Worm (Caenorhabditis elegans) whole organism, early embryonic: Measurements from ENCODE around the gene K09C4.1.

ENCODE experiments used
- B0310.2 ChIP-seq: sonication (generic microtip); optimal IDR thresholded peaks from 2 replicates; lab custom pipeline; 2016; ENCODE audit warnings: mild to moderate bottlenecking, missing genetic modification characterization, missing compliant biosample characterization
- F13C5.2 ChIP-seq: sonication (generic microtip); optimal IDR thresholded peaks from 2 replicates; lab custom pipeline; 2017; ENCODE audit warnings: mild to moderate bottlenecking, missing genetic modification characterization, inconsistent platforms, missing compliant biosample characterization
- ama-1 ChIP-seq: fragments of 150-350 bp; optimal IDR thresholded peaks from 2 replicates; lab custom pipeline; 2014
- ceh-13 ChIP-seq: fragments of 200-800 bp; sonication (Bioruptor generic); optimal IDR thresholded peaks from 2 replicates; lab custom pipeline; 2018; ENCODE audit warnings: mild to moderate bottlenecking, missing genetic modification characterization, missing compliant biosample characterization
- ceh-36 ChIP-seq: sonication (generic microtip); optimal IDR thresholded peaks from 2 replicates; lab custom pipeline; 2016; ENCODE audit warnings: missing genetic modification characterization, inconsistent platforms, missing compliant biosample characterization
- ets-7 ChIP-seq: sonication (generic microtip); optimal IDR thresholded peaks from 2 replicates; lab custom pipeline; 2016; ENCODE audit warnings: missing genotype, missing genetic modification characterization, missing compliant biosample characterization
- flt-1 ChIP-seq: fragments of 200-800 bp; sonication (Bioruptor generic); IDR thresholded peaks from 2 replicates; pipeline ENCODE4 v1.3.6; 2022; ENCODE audit warnings: missing genetic modification characterization, missing compliant biosample characterization
- hmbx-1 ChIP-seq: sonication (generic microtip); optimal IDR thresholded peaks from 2 replicates; lab custom pipeline; 2016; ENCODE audit warnings: mild to moderate bottlenecking, missing genetic modification characterization, missing compliant biosample characterization
- hmg-4 ChIP-seq: fragments of 200-800 bp; sonication (Bioruptor generic); optimal IDR thresholded peaks from 2 replicates; lab custom pipeline; 2018; ENCODE audit warnings: mild to moderate bottlenecking, missing genetic modification characterization, missing compliant biosample characterization
- pes-1 ChIP-seq: fragments of 200-800 bp; sonication (Bioruptor generic); IDR thresholded peaks from 2 replicates; pipeline ENCODE4 v1.3.6; 2022; ENCODE audit warnings: missing genetic modification reagents, missing genetic modification characterization, missing compliant biosample characterization
- scrt-1 ChIP-seq: fragments of 200-800 bp; sonication (Bioruptor generic); IDR thresholded peaks from 2 replicates; pipeline ENCODE4 v1.3.6; 2022; ENCODE audit warnings: missing genetic modification characterization, missing compliant biosample characterization
- tbx-11 ChIP-seq: fragments of 200-800 bp; sonication (Bioruptor generic); IDR thresholded peaks from 2 replicates; pipeline ENCODE4 v1.3.6; 2022; ENCODE audit warnings: missing genetic modification characterization, missing compliant biosample characterization
- tbx-37 ChIP-seq: fragments of 200-800 bp; sonication (Bioruptor generic); conservative IDR thresholded peaks from 2 replicates; pipeline ENCODE4 v1.3.6; 2022; ENCODE audit warnings: missing genetic modification reagents, missing genetic modification characterization, missing compliant biosample characterization
- tra-4 ChIP-seq: sonication (generic microtip); optimal IDR thresholded peaks from 2 replicates; lab custom pipeline; 2017; ENCODE audit warnings: missing genetic modification characterization, missing compliant biosample characterization

- TF ChIP-seq flt-1 (GFP tag; lab: Robert Waterston, UW) = no peak
- no peak for TF ChIP-seq tra-4 (tag; lab: Kevin White, UChicago)
- no peak for TF ChIP-seq ama-1
- no peak for TF ChIP-seq hmg-4 (GFP tag; lab: Kevin White, UChicago)
- TF ChIP-seq ceh-36 = no peak
- no peak for TF ChIP-seq hmbx-1 (tag; lab: Kevin White, UChicago)
- no peak for TF ChIP-seq ceh-13
- no peak for TF ChIP-seq tbx-11 (GFP tag; lab: Robert Waterston, UW)
- TF ChIP-seq F13C5.2 (tag; lab: Kevin White, UChicago) = no peak
- no peak for TF ChIP-seq ets-7 (tag; lab: Kevin White, UChicago)
- no peak for TF ChIP-seq scrt-1 (GFP tag; lab: Robert Waterston, UW)
- TF ChIP-seq tbx-37 (GFP tag; lab: Robert Waterston, UW) = no peak
- TF ChIP-seq B0310.2 (tag; lab: Kevin White, UChicago) = no peak
- no peak for TF ChIP-seq pes-1 (GFP tag; lab: Robert Waterston, UW)
These were observed 17.4 kb downstream of the K09C4.1 start for ce11 chrX:3315891-3316657.
